Fruit fly (Drosophila melanogaster): ENCODE measurements around the gene Lsm12a.

DNA sequence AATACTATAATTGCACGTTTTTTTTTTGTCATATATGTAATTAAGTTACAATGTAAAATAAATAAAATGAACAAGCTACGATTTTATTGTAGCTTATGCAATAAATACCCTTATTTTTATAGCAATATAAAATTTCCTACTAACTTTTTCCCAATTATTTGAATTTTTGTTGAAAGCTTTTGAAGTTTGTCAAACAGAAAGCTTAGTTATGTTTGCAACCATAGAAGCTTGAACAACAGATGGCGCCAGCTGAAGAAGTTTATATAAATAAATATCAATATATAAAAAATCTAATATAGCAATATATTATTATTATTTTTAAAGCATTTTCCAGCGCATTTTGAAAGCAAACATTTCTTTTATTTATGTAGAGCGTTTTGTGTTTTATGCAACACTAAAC lies 16.8 kb downstream of the Lsm12a start:
- TF ChIP-seq Hr38 (GFP tag; optimal IDR thresholded peaks at IDR 0.05) (no peak), CG1621 (tag; optimal IDR thresholded peaks at IDR 0.05) (no peak), CG10669 (GFP tag; optimal IDR thresholded peaks at IDR 0.05) (no peak), Smox (GFP tag; optimal IDR thresholded peaks at IDR 0.05) (no peak), Lpt (GFP tag; optimal IDR thresholded peaks at IDR 0.05) (no peak), CG6854 (GFP tag; optimal IDR thresholded peaks at IDR 0.05) (no peak), CG3919 (GFP tag; optimal IDR thresholded peaks at IDR 0.05) (no peak), spab (GFP tag; optimal IDR thresholded peaks at IDR 0.05) (no peak), OdsH (GFP tag; optimal IDR thresholded peaks at IDR 0.05) (no peak), Met (GFP tag; optimal IDR thresholded peaks at IDR 0.05) (no peak), salr (GFP tag; optimal IDR thresholded peaks at IDR 0.05) (no peak), CG8632 (GFP tag; optimal IDR thresholded peaks at IDR 0.05) (no peak)
